Worm (Caenorhabditis elegans): ENCODE results near the gene Y47D3A.34.

DNA sequence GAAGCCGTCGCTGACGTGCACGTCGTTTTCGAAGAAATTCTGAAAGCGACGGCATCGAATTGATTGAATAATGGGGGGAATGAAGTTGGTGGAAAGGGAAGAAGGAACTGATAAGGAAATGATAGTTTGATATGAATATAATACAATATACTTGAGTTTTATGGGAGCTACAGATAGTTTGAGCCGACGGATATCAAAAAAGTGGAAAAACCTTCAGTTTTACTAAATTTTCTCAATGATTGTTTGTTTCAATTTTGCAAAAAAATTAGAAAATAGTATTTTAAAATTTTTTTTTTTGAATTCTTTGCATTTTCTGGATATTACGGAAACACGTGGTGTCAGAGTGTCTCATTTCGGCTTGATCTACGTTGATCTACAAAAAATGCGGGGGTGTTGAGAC is 36.1 kb upstream of the Y47D3A.34 start, which contains the start of gene obr-1:
- TF ChIP-seq snpc-4 (tag; optimal IDR thresholded peaks at IDR 0.05) (no peak), ztf-4 (tag; optimal IDR thresholded peaks at IDR 0.05) (no peak), efl-1 (optimal IDR thresholded peaks at IDR 0.05) (no peak), efl-1 (GFP tag; optimal IDR thresholded peaks at IDR 0.05 in 1 of 2) (no peak), elt-3 (tag; optimal IDR thresholded peaks at IDR 0.05) (no peak), C16A3.4 (tag; optimal IDR thresholded peaks at IDR 0.05) (no peak), hlh-4 (tag; optimal IDR thresholded peaks at IDR 0.05) (no peak), tlp-1 (tag; optimal IDR thresholded peaks at IDR 0.05) (no peak), nhr-71 (tag; optimal IDR thresholded peaks at IDR 0.05) (no peak)
